Worm (Caenorhabditis elegans) whole organism, L4/young adult: ENCODE data around the gene unc-9.

Source experiments
- dao-5 ChIP-seq: sonication (generic microtip); optimal IDR thresholded peaks from 2 replicates; lab custom pipeline; 2016; ENCODE audit warnings: missing genotype, missing genetic modification characterization, moderate library complexity, missing compliant biosample characterization
- him-1 ChIP-seq: sonication (generic microtip); optimal IDR thresholded peaks from 2 replicates; lab custom pipeline; 2016; ENCODE audit warnings: missing genotype, missing genetic modification reagents, missing genetic modification characterization, missing compliant biosample characterization

DNA sequence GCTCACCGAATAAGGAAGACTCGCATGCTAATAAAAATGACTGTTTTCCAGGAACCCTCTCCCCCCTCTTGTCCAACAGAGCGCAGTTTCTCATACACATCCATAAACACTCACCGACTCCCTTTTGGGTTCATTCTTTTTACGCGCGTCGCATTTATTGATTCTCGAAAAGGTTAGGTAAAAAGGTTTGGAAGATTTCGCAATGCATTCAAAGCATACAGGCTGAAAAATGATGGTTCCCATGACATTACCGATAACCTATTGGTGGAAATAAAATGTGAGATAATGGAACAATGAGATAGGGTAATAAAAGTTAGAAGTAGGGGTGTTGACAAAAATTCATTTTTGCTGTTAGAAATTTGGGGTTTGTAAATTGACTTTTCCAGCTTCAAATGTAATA lies 43.1 kb upstream of the unc-9 start:
- TF ChIP-seq him-1 (tag; lab: Kevin White, UChicago), result no peak
- TF ChIP-seq dao-5 (tag; lab: Kevin White, UChicago), result no peak
